Worm (Caenorhabditis elegans) whole organism, late embryonic: Measurements from ENCODE around the gene fbxa-38.
A peak's percentile ranks its signal among the peaks of the same experiment; 100 is the strongest.

Experiments
- T23F11.4 ChIP-seq: fragments of 200-800 bp; sonication (Bioruptor generic); optimal IDR thresholded peaks from 2 replicates; lab custom pipeline; 2018; ENCODE audit warnings: mild to moderate bottlenecking, missing genetic modification characterization, missing compliant biosample characterization
- Y22D7AL.16 ChIP-seq: sonication (generic microtip); optimal IDR thresholded peaks from 2 replicates; lab custom pipeline; 2016; ENCODE audit warnings: missing genetic modification characterization, missing compliant biosample characterization
- ama-1 ChIP-seq: fragments of 150-350 bp; optimal IDR thresholded peaks from 2 replicates; lab custom pipeline; 2014
- ceh-14 ChIP-seq: sonication (generic microtip); optimal IDR thresholded peaks from 2 replicates; lab custom pipeline; 2016; ENCODE audit warnings: missing genotype, missing genetic modification characterization, missing compliant biosample characterization
- ceh-19 ChIP-seq: fragments of 200-800 bp; sonication (Bioruptor generic); optimal IDR thresholded peaks from 2 replicates; lab custom pipeline; 2018; ENCODE audit warnings: mild to moderate bottlenecking, missing genetic modification characterization, missing compliant biosample characterization
- ceh-22 ChIP-seq: sonication (generic microtip); optimal IDR thresholded peaks from 2 replicates; lab custom pipeline; 2017; ENCODE audit warnings: missing biosample characterization, missing genetic modification characterization
- ceh-24 ChIP-seq: sonication (generic microtip); optimal IDR thresholded peaks from 2 replicates; lab custom pipeline; 2016; ENCODE audit warnings: mild to moderate bottlenecking, missing genetic modification characterization, missing compliant biosample characterization
- ceh-30 ChIP-seq: fragments of 150-350 bp; optimal IDR thresholded peaks from 2 replicates; lab custom pipeline; 2014; ENCODE audit warnings: missing biosample characterization, missing genetic modification characterization
- ceh-31 ChIP-seq: sonication (generic microtip); optimal IDR thresholded peaks from 2 replicates; lab custom pipeline; 2016; ENCODE audit warnings: missing genetic modification characterization, missing compliant biosample characterization
- ceh-45 ChIP-seq: fragments of 200-800 bp; sonication (Bioruptor generic); IDR thresholded peaks from 2 replicates; pipeline ENCODE4 v1.3.6; 2022; ENCODE audit warnings: missing genetic modification reagents, missing genetic modification characterization, missing compliant biosample characterization
- ceh-48 ChIP-seq: sonication (generic microtip); optimal IDR thresholded peaks from 2 replicates; lab custom pipeline; 2016; ENCODE audit warnings: missing genetic modification characterization, inconsistent platforms, missing compliant biosample characterization
- ceh-6 ChIP-seq: fragments of 200-800 bp; sonication (Bioruptor generic); optimal IDR thresholded peaks from 2 replicates; lab custom pipeline; 2018; ENCODE audit warnings: mild to moderate bottlenecking, missing genetic modification characterization, missing compliant biosample characterization
- che-1 ChIP-seq: sonication (generic microtip); optimal IDR thresholded peaks from 2 replicates; lab custom pipeline; 2016; ENCODE audit warnings: mild to moderate bottlenecking, missing genetic modification characterization, missing compliant biosample characterization
- elt-2 ChIP-seq: sonication (generic microtip); optimal IDR thresholded peaks from 2 replicates; lab custom pipeline; 2016; ENCODE audit warnings: missing genetic modification reagents, missing genetic modification characterization, missing compliant biosample characterization
- elt-4 ChIP-seq: sonication (generic microtip); optimal IDR thresholded peaks from 2 replicates; lab custom pipeline; 2016; ENCODE audit warnings: missing genetic modification characterization, missing compliant biosample characterization
- ets-4 ChIP-seq: sonication (generic microtip); optimal IDR thresholded peaks from 2 replicates; lab custom pipeline; 2016; ENCODE audit warnings: missing genetic modification characterization, missing compliant biosample characterization
- eyg-1 ChIP-seq: sonication (generic microtip); optimal IDR thresholded peaks from 2 replicates; lab custom pipeline; 2016; ENCODE audit warnings: missing genotype, missing genetic modification characterization, missing compliant biosample characterization
- fax-1 ChIP-seq: sonication (generic microtip); optimal IDR thresholded peaks from 2 replicates; lab custom pipeline; 2016; ENCODE audit warnings: missing genotype, missing genetic modification characterization, missing compliant biosample characterization
- fkh-10 ChIP-seq: fragments of 150-350 bp; optimal IDR thresholded peaks from 2 replicates; lab custom pipeline; 2014; ENCODE audit warnings: missing biosample characterization, missing genetic modification reagents, missing genetic modification characterization
- hlh-13 ChIP-seq: fragments of 200-800 bp; sonication (Bioruptor generic); optimal IDR thresholded peaks from 2 replicates; lab custom pipeline; 2018; ENCODE audit warnings: mild to moderate bottlenecking, missing genetic modification characterization, missing compliant biosample characterization
- hlh-15 ChIP-seq: sonication (generic microtip); optimal IDR thresholded peaks from 2 replicates; lab custom pipeline; 2016; ENCODE audit warnings: missing genetic modification characterization, missing compliant biosample characterization
- hlh-30 ChIP-seq: sonication (generic microtip); optimal IDR thresholded peaks from 2 replicates; lab custom pipeline; 2017; ENCODE audit warnings: antibody characterized with exemption, missing genetic modification characterization, missing compliant biosample characterization; ENCODE audit not compliant: insufficient read depth
- lim-6 ChIP-seq: sonication (generic microtip); optimal IDR thresholded peaks from 2 replicates; lab custom pipeline; 2016; ENCODE audit warnings: missing genetic modification characterization, missing compliant biosample characterization
- mec-3 ChIP-seq: sonication (generic microtip); optimal IDR thresholded peaks from 2 replicates; lab custom pipeline; 2016; ENCODE audit warnings: borderline replicate concordance, missing genetic modification characterization, missing compliant biosample characterization
- nhr-11 ChIP-seq: fragments of 150-350 bp; optimal IDR thresholded peaks from 2 replicates; lab custom pipeline; 2014; ENCODE audit warnings: missing biosample characterization, missing genetic modification characterization
- nhr-232 ChIP-seq: sonication (generic microtip); optimal IDR thresholded peaks from 2 replicates; lab custom pipeline; 2016; ENCODE audit warnings: missing genetic modification characterization, missing compliant biosample characterization
- odd-2 ChIP-seq: sonication (generic microtip); optimal IDR thresholded peaks from 2 replicates; lab custom pipeline; 2017; ENCODE audit warnings: antibody characterized with exemption, mild to moderate bottlenecking, missing genetic modification characterization, missing compliant biosample characterization
- pag-3 ChIP-seq: sonication (generic microtip); optimal IDR thresholded peaks from 2 replicates; lab custom pipeline; 2016; ENCODE audit warnings: missing compliant biosample characterization, missing genetic modification characterization, borderline replicate concordance
- pha-4 ChIP-seq: fragments of 150-350 bp; optimal IDR thresholded peaks from 2 replicates; lab custom pipeline; 2018; ENCODE audit warnings: missing biosample characterization, missing genetic modification reagents, missing genetic modification characterization
- pqm-1 ChIP-seq: sonication (generic microtip); optimal IDR thresholded peaks from 2 replicates; lab custom pipeline; 2016; ENCODE audit warnings: missing genetic modification characterization, missing compliant biosample characterization
- rnt-1 ChIP-seq: sonication (generic microtip); optimal IDR thresholded peaks from 2 replicates; lab custom pipeline; 2016; ENCODE audit warnings: missing genetic modification characterization, missing compliant biosample characterization
- sdc-2 ChIP-seq: sonication (generic microtip); optimal IDR thresholded peaks from 2 replicates; lab custom pipeline; 2016; ENCODE audit warnings: missing genotype, missing genetic modification characterization, missing compliant biosample characterization
- sox-2 ChIP-seq: fragments of 200-800 bp; sonication (Bioruptor generic); IDR thresholded peaks from 2 replicates; pipeline ENCODE4 v1.3.6; 2022; ENCODE audit warnings: missing genetic modification reagents, missing genetic modification characterization, missing compliant biosample characterization
- syd-9 ChIP-seq: sonication (generic microtip); optimal IDR thresholded peaks from 2 replicates; lab custom pipeline; 2016; ENCODE audit warnings: mild to moderate bottlenecking, missing genetic modification characterization, moderate library complexity, missing compliant biosample characterization
- tbx-2 ChIP-seq: sonication (generic microtip); optimal IDR thresholded peaks from 2 replicates; lab custom pipeline; 2016; ENCODE audit warnings: missing genetic modification characterization, missing compliant biosample characterization
- ttx-3 ChIP-seq: sonication (generic microtip); optimal IDR thresholded peaks from 2 replicates; lab custom pipeline; 2016; ENCODE audit warnings: missing genetic modification reagents, missing genetic modification characterization, missing compliant biosample characterization
- unc-42 ChIP-seq: sonication (generic microtip); optimal IDR thresholded peaks from 2 replicates; lab custom pipeline; 2016; ENCODE audit warnings: missing genotype, missing genetic modification characterization, missing compliant biosample characterization
- zip-5 ChIP-seq: sonication (generic microtip); optimal IDR thresholded peaks from 2 replicates; lab custom pipeline; 2016; ENCODE audit warnings: missing genetic modification characterization, missing compliant biosample characterization

The fbxa-38 gene

ce11 chrIII:2224478-2224877, at the start of gene fbxa-38:
Gene fbxa-38, plus strand, starts transcription at chrIII:2224672.
- TF ChIP-seq ama-1 (lab: Kevin White, UChicago) (no peak), elt-2 (tag; lab: Kevin White, UChicago) (peak; percentile 11)

- TF ChIP-seq pag-3 (tag; lab: Kevin White, UChicago) (no peak), tbx-2 (tag; lab: Kevin White, UChicago) (no peak), T23F11.4 (GFP tag; lab: Kevin White, UChicago) (no peak), pha-4 (tag; lab: Kevin White, UChicago) (no peak), ceh-6 (GFP tag; lab: Kevin White, UChicago) (no peak), elt-4 (tag; lab: Kevin White, UChicago) (no peak), rnt-1 (tag; lab: Kevin White, UChicago) (no peak), Y22D7AL.16 (tag; lab: Kevin White, UChicago) (no peak), ceh-24 (tag; lab: Kevin White, UChicago) (no peak), unc-42 (tag; lab: Kevin White, UChicago) (no peak), lim-6 (tag; lab: Kevin White, UChicago) (no peak), nhr-232 (no peak), syd-9 (tag; lab: Kevin White, UChicago) (no peak), ceh-19 (GFP tag; lab: Kevin White, UChicago) (no peak), hlh-30 (tag; lab: Kevin White, UChicago) (no peak), fkh-10 (GFP tag; lab: Kevin White, UChicago) (no peak)
- TF ChIP-seq, all 69 proteins: peak for 0
These were observed 26.8 kb upstream of the fbxa-38 start, which contains the start of gene C39B5.6 for ce11 chrIII:2197706-2198105. Gene C39B5.6, plus strand, starts transcription at chrIII:2198006.

ce11 chrIII:2205155-2205554, 19.3 kb upstream of the fbxa-38 start:
- no peak for TF ChIP-seq ceh-24 (tag; lab: Kevin White, UChicago)
- TF ChIP-seq ceh-48 (tag; lab: Kevin White, UChicago): peak; percentile 26

ce11 chrIII:2207864-2208263, 16.6 kb upstream of the fbxa-38 start, which contains the start of gene C39B5.5:
Gene C39B5.5, plus strand, starts transcription at chrIII:2208164.
- TF ChIP-seq hlh-15 (tag; lab: Kevin White, UChicago) (no peak), zip-5 (tag; lab: Kevin White, UChicago) (no peak), ceh-45 (GFP tag; lab: Robert Waterston, UW) (no peak), ceh-14 (no peak), ets-4 (tag; lab: Kevin White, UChicago) (no peak), hlh-30 (tag; lab: Kevin White, UChicago) (no peak), sdc-2 (tag; lab: Kevin White, UChicago) (no peak), fkh-10 (GFP tag; lab: Kevin White, UChicago) (no peak), rnt-1 (tag; lab: Kevin White, UChicago) (no peak), ceh-31 (tag; lab: Kevin White, UChicago) (no peak), ceh-30 (tag; lab: Kevin White, UChicago) (no peak), che-1 (tag; lab: Kevin White, UChicago) (no peak), pag-3 (tag; lab: Kevin White, UChicago) (no peak)
- TF ChIP-seq, all 69 proteins: peak for 0

- TF ChIP-seq fax-1 (tag; lab: Kevin White, UChicago) (no peak), sox-2 (GFP tag; lab: Robert Waterston, UW) (no peak), pqm-1 (tag; lab: Kevin White, UChicago) (no peak), ttx-3 (tag; lab: Kevin White, UChicago) (no peak), odd-2 (tag; lab: Kevin White, UChicago) (no peak), nhr-11 (tag; lab: Kevin White, UChicago) (no peak), mec-3 (no peak), ceh-22 (no peak), ceh-48 (tag; lab: Kevin White, UChicago) (no peak), eyg-1 (tag; lab: Kevin White, UChicago) (no peak), lim-6 (tag; lab: Kevin White, UChicago) (no peak), ceh-45 (GFP tag; lab: Robert Waterston, UW) (no peak), hlh-13 (GFP tag; lab: Kevin White, UChicago) (no peak), sdc-2 (tag; lab: Kevin White, UChicago) (no peak), ceh-19 (GFP tag; lab: Kevin White, UChicago) (no peak)
These were observed 13.9 kb upstream of the fbxa-38 start for ce11 chrIII:2210601-2211000.
